Worm (Caenorhabditis elegans): ENCODE results near the gene gst-41.

ce11 chrV:7420162-7420561 is 21.1 kb upstream of the gst-41 start, which contains the start of gene srxa-4:
- TF ChIP-seq cog-1 (tag; optimal IDR thresholded peaks at IDR 0.05) (no peak), T22C8.4 (GFP tag; IDR thresholded peaks at IDR 0.05) (no peak)
